Worm (Caenorhabditis elegans): ENCODE data around the gene C49H3.16.
A peak's percentile ranks its signal among the peaks of the same experiment; 100 is the strongest.

C49H3.16 gene

DNA sequence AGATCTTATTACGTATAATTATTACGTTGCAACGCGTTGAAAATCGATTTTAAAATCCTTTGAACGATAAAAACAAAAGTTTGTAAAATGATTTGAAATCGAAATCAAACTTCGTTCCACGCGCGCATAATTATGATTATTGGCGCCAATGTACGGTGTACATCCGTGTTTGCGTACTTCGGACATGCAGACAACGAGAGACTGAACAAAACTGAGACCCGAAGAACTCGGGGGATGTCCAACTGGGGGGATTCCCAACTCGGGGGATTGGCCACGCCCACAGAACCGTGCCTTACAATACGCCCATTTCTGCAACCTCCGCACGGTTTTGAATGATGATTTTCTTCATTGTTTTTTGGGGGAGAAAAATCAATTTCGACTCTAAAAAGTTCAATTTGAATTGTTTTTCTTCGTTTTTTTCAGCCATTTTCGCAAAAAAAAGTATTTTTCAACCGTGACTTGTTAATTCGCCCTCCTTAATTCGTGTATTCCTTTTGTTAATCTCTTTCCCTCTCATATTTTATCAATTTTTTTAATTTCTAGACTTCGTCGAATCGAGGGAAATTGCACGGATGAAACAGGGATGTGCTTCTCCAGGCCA, 26.8 kb downstream of the C49H3.16 start, which contains the start of gene F20D12.12:
TSS of gene F20D12.12 (plus strand) at position 542 of the 601 bp plus-strand sequence.
- TF ChIP-seq elt-2 (tag; optimal IDR thresholded peaks at IDR 0.05) (peak; percentile 44), ets-4 (tag; optimal IDR thresholded peaks at IDR 0.05) (peak; percentile 56), ahr-1 (tag; optimal IDR thresholded peaks at IDR 0.05) (peak; percentile 14), zip-5 (tag; optimal IDR thresholded peaks at IDR 0.05) (peak; percentile 51), ttx-3 (tag; optimal IDR thresholded peaks at IDR 0.05) (peak; percentile 46), ceh-34 (tag; optimal IDR thresholded peaks at IDR 0.05) (peak; percentile 72), C08G9.2 (tag; optimal IDR thresholded peaks at IDR 0.05) (peak; percentile 66), unc-42 (tag; optimal IDR thresholded peaks at IDR 0.05) (peak; percentile 67), fkh-6 (tag; optimal IDR thresholded peaks at IDR 0.05) (peak; percentile 31), ceh-2 (tag; optimal IDR thresholded peaks at IDR 0.05) (peak; percentile 45), F13H6.1 (tag; optimal IDR thresholded peaks at IDR 0.05) (peak; percentile 50), tbx-2 (tag; optimal IDR thresholded peaks at IDR 0.05) (peak; percentile 81), ceh-45 (GFP tag; IDR thresholded peaks at IDR 0.05) (peak; percentile 58; the same call in 1 of the 2 replicates), fax-1 (tag; optimal IDR thresholded peaks at IDR 0.05) (peak; percentile 46), ceh-31 (tag; optimal IDR thresholded peaks at IDR 0.05) (peak; percentile 85), ceh-18 (tag; optimal IDR thresholded peaks at IDR 0.05) (peak; percentile 76), nfya-1 (tag; optimal IDR thresholded peaks at IDR 0.05) (peak; percentile 72), mec-3 (tag; optimal IDR thresholded peaks at IDR 0.05; ENCODE audit: borderline replicate concordance) (peak; percentile 22), rnt-1 (tag; optimal IDR thresholded peaks at IDR 0.05) (peak; percentile 79), ceh-14 (tag; optimal IDR thresholded peaks at IDR 0.05) (peak; percentile 68), unc-3 (GFP tag; conservative IDR thresholded peaks at IDR 0.05) (peak; percentile 34; the same call in 1 of the 2 replicates), unc-3 (tag; optimal IDR thresholded peaks at IDR 0.05) (peak; percentile 32), ref-2 (tag; optimal IDR thresholded peaks at IDR 0.05) (peak; percentile 68), unc-86 (tag; optimal IDR thresholded peaks at IDR 0.05) (peak; percentile 32), tbx-7 (tag; optimal IDR thresholded peaks at IDR 0.05) (peak; percentile 64), hlh-15 (tag; optimal IDR thresholded peaks at IDR 0.05) (peak; percentile 4)

- TF ChIP-seq tbx-2 (tag; optimal IDR thresholded peaks at IDR 0.05) (peak; percentile 59), dmd-4 (tag; optimal IDR thresholded peaks at IDR 0.05; ENCODE audit: borderline replicate concordance) (peak; percentile 6), zip-5 (tag; optimal IDR thresholded peaks at IDR 0.05) (peak; percentile 11), ceh-18 (tag; optimal IDR thresholded peaks at IDR 0.05) (peak; percentile 8), nfya-1 (tag; optimal IDR thresholded peaks at IDR 0.05) (peak; percentile 11), elt-2 (tag; optimal IDR thresholded peaks at IDR 0.05) (peak; percentile 5), F13H6.1 (tag; optimal IDR thresholded peaks at IDR 0.05) (peak; percentile 9), ceh-45 (GFP tag; IDR thresholded peaks at IDR 0.05) (peak; percentile 43; the same call in 1 of the 2 replicates), C08G9.2 (tag; optimal IDR thresholded peaks at IDR 0.05) (peak; percentile 53), ceh-31 (tag; optimal IDR thresholded peaks at IDR 0.05) (peak; percentile 72)
Observed at ce11 chrIV:7948290-7948689, 28.1 kb downstream of the C49H3.16 start, which contains the start of gene mcm-3AP. Gene mcm-3AP, plus strand, starts transcription at chrIV:7948672.

ce11 chrIV:7954006-7954405, 33.8 kb downstream of the C49H3.16 start:
- TF ChIP-seq sdc-2 (tag; optimal IDR thresholded peaks at IDR 0.05) (no peak), hlh-6 (tag; optimal IDR thresholded peaks at IDR 0.05) (no peak), lim-6 (tag; optimal IDR thresholded peaks at IDR 0.05) (no peak), ztf-16 (tag; optimal IDR thresholded peaks at IDR 0.05) (no peak)

DNA sequence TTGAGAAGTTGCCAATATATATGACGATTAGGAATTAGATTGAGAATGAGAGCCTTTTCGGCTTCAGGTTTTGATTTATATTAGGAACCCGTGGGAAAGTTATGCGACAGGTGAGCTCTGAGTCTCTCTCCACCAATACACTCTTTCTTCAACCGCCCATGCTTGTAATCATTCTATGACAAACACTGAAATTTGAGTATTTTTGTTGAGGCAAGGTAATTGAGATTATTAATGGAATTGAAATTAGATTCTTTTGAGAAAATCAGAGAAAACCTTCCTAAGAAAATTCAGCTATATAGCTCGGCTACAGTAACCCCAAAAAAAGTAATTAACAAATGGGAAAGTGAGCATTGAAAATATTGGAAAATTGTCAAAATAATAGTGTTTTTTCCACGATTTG, 35.6 kb downstream of the C49H3.16 start, which contains the start of gene ceh-19:
TSS of gene ceh-19 (minus strand) at position 101 of the 400 bp plus-strand sequence.
- TF ChIP-seq hlh-13 (GFP tag; optimal IDR thresholded peaks at IDR 0.05) = no peak
- no peak for TF ChIP-seq pha-4 (tag; optimal IDR thresholded peaks at IDR 0.05)
- TF ChIP-seq pha-2 (tag; optimal IDR thresholded peaks at IDR 0.05) = no peak
- no peak for TF ChIP-seq unc-55 (GFP tag; optimal IDR thresholded peaks at IDR 0.05)
- TF ChIP-seq ceh-34 (tag; optimal IDR thresholded peaks at IDR 0.05) = no peak

All from whole organism, late embryonic.